Fruit fly (Drosophila melanogaster) whole organism, prepupa: ENCODE results near the gene CG1703.

ENCODE experiments used
- Blimp-1 ChIP-seq: fragments of 200-800 bp; sonication (Bioruptor generic); optimal IDR thresholded peaks from 3 replicates; lab custom pipeline; 2017; ENCODE audit warnings: missing biosample characterization, missing genetic modification characterization, mild to moderate bottlenecking, moderate library complexity, missing genetic modification reagents
- CG31627 ChIP-seq: fragments of 200-800 bp; sonication (Bioruptor generic); optimal IDR thresholded peaks from 3 replicates; lab custom pipeline; 2016; ENCODE audit warnings: missing biosample characterization, missing genetic modification characterization
- CG9139 ChIP-seq: fragments of 200-800 bp; sonication (Bioruptor generic); optimal IDR thresholded peaks from 3 replicates; lab custom pipeline; 2017; ENCODE audit warnings: missing biosample characterization, mild to moderate bottlenecking, missing genetic modification characterization
- Eip93F ChIP-seq: fragments of 200-800 bp; sonication (Bioruptor generic); optimal IDR thresholded peaks from 2 replicates; lab custom pipeline; 2016; ENCODE audit warnings: missing biosample characterization, mild to moderate bottlenecking, missing genetic modification characterization
- Smox ChIP-seq: fragments of 200-800 bp; sonication (Bioruptor generic); optimal IDR thresholded peaks from 3 replicates; lab custom pipeline; 2016; ENCODE audit warnings: missing biosample characterization, missing genetic modification characterization

DNA sequence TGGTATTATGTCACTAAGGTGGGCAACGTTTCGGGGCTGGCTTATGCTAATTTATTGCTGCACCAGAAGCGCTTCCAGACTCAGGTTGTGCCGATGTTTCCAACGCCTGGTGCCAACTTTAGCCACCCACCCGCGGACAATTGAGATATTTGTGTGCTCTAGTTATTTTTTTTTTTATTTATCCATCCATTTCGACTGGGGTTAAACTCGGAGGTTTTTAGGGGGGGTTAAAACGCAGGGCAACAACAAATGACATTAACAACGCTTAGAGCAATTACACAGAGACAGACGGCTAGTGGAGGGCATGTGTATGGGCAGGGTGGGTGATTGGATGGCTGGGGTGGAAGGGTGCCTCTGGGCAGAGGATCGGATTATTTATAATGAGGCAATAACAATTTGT, 20.0 kb downstream of the CG1703 start:
- TF ChIP-seq Eip93F (GFP tag; lab: Kevin White, UChicago) (no peak), Blimp-1 (GFP tag; lab: Kevin White, UChicago) (no peak), CG9139 (GFP tag; lab: Kevin White, UChicago) (no peak), Smox (GFP tag; lab: Kevin White, UChicago) (no peak), CG31627 (GFP tag; lab: Kevin White, UChicago) (no peak)
